Fruit fly (Drosophila melanogaster): ENCODE measurements around the gene CG13699.

DNA sequence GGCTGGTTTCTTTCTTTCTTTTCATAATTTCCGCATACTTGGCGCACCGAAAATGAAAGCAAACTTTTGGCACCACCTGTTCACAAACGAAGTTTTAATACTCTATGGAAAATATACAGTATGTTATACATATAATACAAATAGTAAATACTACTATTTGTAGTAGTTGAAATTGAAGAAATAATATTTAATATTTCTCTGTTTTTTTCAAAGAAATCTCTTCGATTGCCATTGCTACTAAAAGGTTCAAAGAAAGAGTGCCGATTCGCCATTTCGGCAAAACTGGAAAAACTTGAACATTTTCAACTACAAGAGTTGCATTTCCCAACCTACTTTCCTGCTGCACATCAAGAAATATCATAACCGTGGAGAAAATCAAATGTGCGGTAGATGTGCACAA is 15.5 kb downstream of the CG13699 start:
- TF ChIP-seq CTCF (optimal IDR thresholded peaks at IDR 0.05) (no peak), CG8478 (optimal IDR thresholded peaks at IDR 0.05) (no peak)
